Worm (Caenorhabditis elegans): ENCODE results near the gene sre-10.

Gene sre-10

DNA sequence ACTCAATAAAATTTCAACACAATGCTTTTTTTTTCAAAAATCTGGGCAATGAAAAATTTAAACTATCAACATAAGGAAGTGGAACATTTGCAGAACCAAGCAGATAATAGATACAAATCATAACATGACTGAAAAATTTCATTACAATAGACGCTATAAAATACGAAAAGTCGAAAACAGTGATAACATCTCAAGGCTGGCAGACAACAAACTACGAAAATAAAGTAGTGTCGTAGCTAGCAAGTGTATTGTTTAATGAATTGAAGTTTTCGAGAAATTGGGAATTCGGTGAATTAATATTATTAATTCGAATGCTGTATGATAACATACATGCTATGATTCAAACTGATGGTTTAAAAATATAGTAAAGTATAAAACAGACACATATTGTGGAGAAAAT, 35.5 kb upstream of the sre-10 start:
- no peak for TF ChIP-seq efl-1 (GFP tag; optimal IDR thresholded peaks at IDR 0.05)
- no peak for TF ChIP-seq tbp1 (GFP tag; optimal IDR thresholded peaks at IDR 0.05)
- no peak for TF ChIP-seq let-607 (tag; optimal IDR thresholded peaks at IDR 0.05)
- no peak for TF ChIP-seq T07F8.4 (tag; optimal IDR thresholded peaks at IDR 0.05)
- TF ChIP-seq egrh-3 (GFP tag; IDR thresholded peaks at IDR 0.05): no peak
- TF ChIP-seq B0336.3 (GFP tag; IDR thresholded peaks at IDR 0.05): no peak
- no peak for TF ChIP-seq chd-7 (tag; optimal IDR thresholded peaks at IDR 0.05)
- no peak for TF ChIP-seq hlh-12 (tag; optimal IDR thresholded peaks at IDR 0.05)
- TF ChIP-seq hrde-1 (tag; optimal IDR thresholded peaks at IDR 0.05; ENCODE audit: borderline replicate concordance): no peak
- no peak for TF ChIP-seq gei-17 (GFP tag; optimal IDR thresholded peaks at IDR 0.05)

DNA sequence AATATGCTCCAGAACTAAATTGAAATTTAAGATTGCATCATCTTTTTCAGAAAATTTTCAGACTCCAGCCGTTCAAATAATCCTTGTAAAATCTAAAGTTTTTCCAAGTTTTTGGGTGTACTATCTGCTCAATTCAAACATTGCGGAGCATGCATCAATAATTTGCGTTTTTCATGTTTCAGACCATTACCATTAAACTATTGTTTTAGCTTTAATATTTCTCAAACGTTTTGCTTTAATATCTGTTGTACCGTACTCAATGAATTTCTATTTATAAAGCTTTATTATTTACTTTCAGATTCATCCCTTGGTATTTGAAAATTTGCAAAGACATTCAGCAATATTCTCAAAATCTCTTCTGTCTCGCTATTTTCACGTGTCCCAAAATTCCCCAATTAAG, 29.1 kb upstream of the sre-10 start, which contains the start of gene odr-2:
Gene odr-2 (plus strand): TSS at position 301 of the 400 bp plus-strand sequence.
- TF ChIP-seq sdz-38 (tag; optimal IDR thresholded peaks at IDR 0.05): no peak
- TF ChIP-seq hlh-26 (GFP tag; conservative IDR thresholded peaks at IDR 0.05): no peak

DNA sequence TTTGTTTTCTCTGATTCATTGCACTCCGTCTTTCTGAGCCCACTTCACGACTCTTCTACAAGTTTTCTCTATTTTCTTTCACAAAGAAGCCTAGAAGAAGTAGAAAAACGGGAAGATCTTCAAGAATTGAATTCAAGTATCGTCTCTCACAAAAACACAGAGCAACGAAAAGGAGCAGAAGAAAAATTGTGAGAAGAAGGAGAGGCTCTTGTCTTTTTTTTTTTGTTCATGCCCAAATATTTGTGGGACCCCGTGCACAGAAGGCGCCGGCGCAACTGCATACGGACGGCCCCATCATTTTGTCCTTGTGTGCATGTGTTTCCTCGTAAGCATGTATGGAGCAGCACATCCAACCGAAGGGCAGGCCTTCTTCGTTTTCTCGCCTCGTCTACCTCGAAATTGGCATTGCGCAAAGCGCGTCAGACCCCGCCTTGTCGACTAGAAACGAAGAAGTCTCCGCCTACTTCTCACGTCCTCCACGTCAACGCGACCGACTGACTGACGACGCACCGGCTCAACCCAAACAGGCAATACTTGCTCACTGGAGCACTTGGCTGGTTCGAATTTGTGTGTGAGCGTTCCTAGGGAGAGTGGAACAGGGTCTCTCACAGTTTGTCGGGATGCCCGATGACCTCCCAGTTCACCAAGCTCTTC, 25.7 kb upstream of the sre-10 start:
- TF ChIP-seq zfh-2 (GFP tag; conservative IDR thresholded peaks at IDR 0.05) (peak; percentile 67; the same call in 1 of the 2 replicates), snpc-1.1 (tag; optimal IDR thresholded peaks at IDR 0.05; ENCODE audit: insufficient read depth) (no peak), egl-18 (GFP tag; IDR thresholded peaks at IDR 0.05) (0 out of 2 replicates have a peak, but pooled peaks have one; percentile 65)

DNA sequence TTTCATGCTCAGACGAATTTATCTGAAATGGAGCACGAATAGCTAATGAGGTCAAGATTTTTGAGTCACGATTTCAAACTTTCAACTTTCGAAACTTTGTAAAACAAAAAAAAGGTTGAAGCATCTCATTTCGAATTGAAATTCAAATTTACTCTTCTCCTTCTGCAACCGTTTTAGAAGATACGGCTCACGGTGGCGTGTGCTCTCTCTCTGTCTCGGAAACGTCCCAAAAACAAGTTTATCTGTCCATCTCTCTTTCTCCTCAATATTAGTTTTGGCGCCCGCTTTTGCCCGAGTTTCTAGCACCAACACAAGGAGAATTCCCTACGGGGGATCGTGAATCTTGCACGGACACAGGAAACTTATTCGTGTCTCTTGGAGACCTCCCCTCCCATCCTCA, 22.0 kb upstream of the sre-10 start:
- TF ChIP-seq B0019.2 (GFP tag; conservative IDR thresholded peaks at IDR 0.05): no peak
- TF ChIP-seq D2030.7 (GFP tag; IDR thresholded peaks at IDR 0.05): no peak
- TF ChIP-seq pbrm-1 (GFP tag; IDR thresholded peaks at IDR 0.05): no peak
- TF ChIP-seq tlf-1 (GFP tag; optimal IDR thresholded peaks at IDR 0.05): no peak
- TF ChIP-seq akir-1 (GFP tag; optimal IDR thresholded peaks at IDR 0.05): no peak
- TF ChIP-seq F57A8.1 (GFP tag; optimal IDR thresholded peaks at IDR 0.05): no peak
- no peak for TF ChIP-seq lag-1 (GFP tag; IDR thresholded peaks at IDR 0.05)
- TF ChIP-seq madf-10 (tag; optimal IDR thresholded peaks at IDR 0.05): no peak
- no peak for TF ChIP-seq bed-2 (GFP tag; IDR thresholded peaks at IDR 0.05)
- TF ChIP-seq xnd-1 (tag; optimal IDR thresholded peaks at IDR 0.05): no peak
- no peak for TF ChIP-seq ama-1 (optimal IDR thresholded peaks at IDR 0.05)
- TF ChIP-seq ama-1 (GFP tag; optimal IDR thresholded peaks at IDR 0.05): no peak
- TF ChIP-seq fkh-3 (tag; optimal IDR thresholded peaks at IDR 0.05): no peak
- TF ChIP-seq C17E4.6 (GFP tag; IDR thresholded peaks at IDR 0.05): no peak
- no peak for TF ChIP-seq lin-40 (tag; optimal IDR thresholded peaks at IDR 0.05)
- no peak for TF ChIP-seq hsf-1 (GFP tag; IDR thresholded peaks at IDR 0.05)
- no peak for TF ChIP-seq Y56A3A.18 (GFP tag; IDR thresholded peaks at IDR 0.05)
- TF ChIP-seq lin-35 (GFP tag; optimal IDR thresholded peaks at IDR 0.05): no peak
- no peak for TF ChIP-seq ZK185.1 (tag; optimal IDR thresholded peaks at IDR 0.05; ENCODE audit: poor library complexity, severe bottlenecking)
- no peak for TF ChIP-seq bed-1 (GFP tag; IDR thresholded peaks at IDR 0.05)
- no peak for TF ChIP-seq tbp1 (GFP tag; optimal IDR thresholded peaks at IDR 0.05)

Measured in whole organism, young adult.